Fruit fly (Drosophila melanogaster) whole organism, larva: ENCODE results near the gene CG7080.
A peak's percentile ranks its signal among the peaks of the same experiment; 100 is the strongest.

ENCODE experiments used
- noc ChIP-seq: fragments of 200-800 bp; sonication (Bioruptor generic); optimal IDR thresholded peaks from 3 replicates; lab custom pipeline; 2019; ENCODE audit warnings: missing biosample characterization, mild to moderate bottlenecking, missing genetic modification characterization, moderate library complexity

The CG7080 gene

dm6 chr3R:22356464-22357410 is 27.6 kb downstream of the CG7080 start, which contains the start of gene Sar1:
Sar1 (plus strand) TSS chr3R:22356685.
- TF ChIP-seq noc (tag; lab: Kevin White, UChicago), result peak; percentile 48

- peak; percentile 14 for TF ChIP-seq noc (tag; lab: Kevin White, UChicago)
These were observed 28.8 kb downstream of the CG7080 start for dm6 chr3R:22357942-22358341.

dm6 chr3R:22358810-22359209 is 29.7 kb downstream of the CG7080 start:
- TF ChIP-seq noc (tag; lab: Kevin White, UChicago), result peak; percentile 73

- TF ChIP-seq noc (tag; lab: Kevin White, UChicago), result peak; percentile 93
These were observed 33.3 kb downstream of the CG7080 start, which contains the start of the genes JMJD6, CG7071 and Muted for dm6 chr3R:22362218-22362907. JMJD6 (minus strand) TSS chr3R:22362371. CG7071 (plus strand) TSS chr3R:22362620. Muted (plus strand) TSS chr3R:22362620.

- no peak for TF ChIP-seq noc (tag; lab: Kevin White, UChicago)
These were observed 36.6 kb downstream of the CG7080 start, which contains the start of gene CG5382 for dm6 chr3R:22365660-22366195. CG5382 (minus strand) TSS chr3R:22365983.

- no peak for TF ChIP-seq noc (tag; lab: Kevin White, UChicago)
These were observed 38.3 kb downstream of the CG7080 start, which contains the start of the genes Polr3F and PyK for dm6 chr3R:22367126-22368076. Polr3F (minus strand) TSS chr3R:22367373. PyK (plus strand) TSS chr3R:22367536.

- TF ChIP-seq noc (tag; lab: Kevin White, UChicago), result peak; percentile 19
These were observed 39.1 kb downstream of the CG7080 start for dm6 chr3R:22368077-22368776.

- no peak for TF ChIP-seq noc (tag; lab: Kevin White, UChicago)
These were observed 39.7 kb downstream of the CG7080 start for dm6 chr3R:22368777-22369214.

dm6 chr3R:22372535-22372934 is 43.4 kb downstream of the CG7080 start, which contains the start of gene CG7069:
CG7069 (plus strand) TSS chr3R:22372835.
- TF ChIP-seq noc (tag; lab: Kevin White, UChicago), result no peak

dm6 chr3R:22375674-22376073 is 46.6 kb downstream of the CG7080 start, which contains the start of gene CG18596:
CG18596 (plus strand) TSS chr3R:22375923.
- TF ChIP-seq noc (tag; lab: Kevin White, UChicago), result no peak

- no peak for TF ChIP-seq noc (tag; lab: Kevin White, UChicago)
These were observed 50.8 kb downstream of the CG7080 start, which contains the start of gene CG34149 for dm6 chr3R:22379942-22380341. CG34149 (plus strand) TSS chr3R:22380128.
